Worm (Caenorhabditis elegans): ENCODE results near the gene Y37D8A.5.
A peak's percentile ranks its signal among the peaks of the same experiment; 100 is the strongest.

Gene Y37D8A.5

DNA sequence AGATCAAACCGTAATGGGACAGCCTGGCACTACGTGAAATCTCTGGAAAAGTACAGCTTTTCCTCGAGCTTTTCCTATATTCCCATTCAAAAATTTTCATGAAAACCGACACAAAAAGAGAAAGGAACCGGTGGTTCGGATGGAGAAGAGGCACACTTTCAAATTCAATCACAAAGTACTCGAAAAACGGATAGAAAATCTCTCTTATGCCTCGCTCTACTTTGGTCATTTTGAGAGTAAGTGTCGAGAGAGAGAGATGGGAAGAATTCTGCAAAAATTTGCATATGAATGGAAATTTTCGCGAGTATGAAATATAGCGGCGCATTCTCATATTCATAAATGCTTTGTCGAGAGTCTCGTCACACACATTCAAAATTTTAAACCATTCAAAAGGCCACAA, 37.5 kb upstream of the Y37D8A.5 start:
- no peak for TF ChIP-seq Y56A3A.18 (GFP tag; IDR thresholded peaks at IDR 0.05)
- no peak for TF ChIP-seq hmg-20 (GFP tag; IDR thresholded peaks at IDR 0.05)
- TF ChIP-seq rcor-1 (GFP tag; IDR thresholded peaks at IDR 0.05), result no peak
- TF ChIP-seq dpl-1 (GFP tag; optimal IDR thresholded peaks at IDR 0.05), result no peak

DNA sequence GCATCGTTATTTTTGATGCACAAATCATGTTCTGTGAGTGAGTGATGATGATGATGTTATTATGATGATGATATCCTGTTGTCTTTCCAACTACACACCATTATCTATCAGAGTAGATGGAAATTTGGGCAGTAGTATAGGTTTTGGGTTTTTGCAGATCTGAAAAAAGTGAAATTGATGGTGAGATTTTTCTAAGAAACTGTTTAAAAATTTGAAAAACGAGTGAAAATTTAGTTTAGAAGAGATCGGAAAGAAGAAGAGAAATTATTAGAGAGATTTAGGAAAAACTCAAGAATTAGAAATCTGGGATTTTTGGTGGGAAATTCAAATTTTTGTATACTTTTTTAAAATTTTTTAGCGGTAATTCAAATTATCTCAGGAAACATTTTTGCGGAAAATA, 36.3 kb upstream of the Y37D8A.5 start, which contains the start of the genes Y37D8A.29 and unc-71:
Gene Y37D8A.29, minus strand, starts transcription at position 101 of the 400 bp plus-strand sequence.
Gene unc-71, minus strand, starts transcription at position 159 of the 400 bp plus-strand sequence.
- TF ChIP-seq madf-3 (GFP tag; IDR thresholded peaks at IDR 0.05), result no peak
- no peak for TF ChIP-seq ceh-100 (GFP tag; IDR thresholded peaks at IDR 0.05)
- no peak for TF ChIP-seq F57C9.4 (tag; optimal IDR thresholded peaks at IDR 0.05)
- no peak for TF ChIP-seq hsf-1 (GFP tag; IDR thresholded peaks at IDR 0.05)
- TF ChIP-seq atf-7 (tag; optimal IDR thresholded peaks at IDR 0.05), result no peak
- no peak for TF ChIP-seq F39B2.1 (GFP tag; IDR thresholded peaks at IDR 0.05)
- no peak for TF ChIP-seq F23B12.7 (tag; optimal IDR thresholded peaks at IDR 0.05; ENCODE audit: insufficient read depth)
- TF ChIP-seq ceh-79 (tag; optimal IDR thresholded peaks at IDR 0.05), result no peak
- TF ChIP-seq nhr-90 (tag; optimal IDR thresholded peaks at IDR 0.05), result no peak
- no peak for TF ChIP-seq pha-4 (tag; optimal IDR thresholded peaks at IDR 0.05)
- TF ChIP-seq hlh-26 (GFP tag; conservative IDR thresholded peaks at IDR 0.05), result no peak
- no peak for TF ChIP-seq C06A6.2 (GFP tag; conservative IDR thresholded peaks at IDR 0.05)
- no peak for TF ChIP-seq F10E7.11 (tag; optimal IDR thresholded peaks at IDR 0.05)
- no peak for TF ChIP-seq gei-17 (GFP tag; optimal IDR thresholded peaks at IDR 0.05)
- no peak for TF ChIP-seq F55B11.4 (tag; optimal IDR thresholded peaks at IDR 0.05; ENCODE audit: borderline replicate concordance, insufficient read depth)
- no peak for TF ChIP-seq dox-1 (GFP tag; IDR thresholded peaks at IDR 0.05)
- TF ChIP-seq F49E8.2 (tag; optimal IDR thresholded peaks at IDR 0.05; ENCODE audit: insufficient read depth), result no peak
- no peak for TF ChIP-seq fkh-3 (tag; optimal IDR thresholded peaks at IDR 0.05)
- TF ChIP-seq nfya-1 (tag; optimal IDR thresholded peaks at IDR 0.05; ENCODE audit: borderline replicate concordance, insufficient read depth), result no peak

DNA sequence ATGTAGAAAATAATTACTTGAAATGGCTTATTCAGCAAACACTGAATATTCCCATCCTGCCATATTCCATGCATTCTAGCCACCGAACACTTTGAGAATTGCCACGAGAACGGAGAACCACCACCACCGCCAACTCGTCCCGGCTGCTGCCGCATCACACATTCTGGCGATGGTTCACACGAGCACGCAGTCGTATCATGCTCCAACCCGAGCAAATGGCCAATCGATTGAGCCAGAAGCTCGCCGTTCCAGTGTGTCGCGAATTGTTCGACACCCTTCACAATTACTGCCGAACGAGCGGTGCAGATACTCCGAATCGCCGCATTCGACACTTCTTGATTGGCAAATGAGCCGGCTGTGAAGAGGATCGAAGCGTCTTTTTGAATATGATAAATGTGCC, 29.9 kb upstream of the Y37D8A.5 start:
- TF ChIP-seq snpc-1.3 (tag; optimal IDR thresholded peaks at IDR 0.05; ENCODE audit: insufficient read depth) (no peak), zfh-2 (GFP tag; conservative IDR thresholded peaks at IDR 0.05) (peak; percentile 66), Y67H2A.10 (GFP tag; conservative IDR thresholded peaks at IDR 0.05) (no peak), bed-1 (GFP tag; IDR thresholded peaks at IDR 0.05) (0 out of 2 replicates have a peak, but pooled peaks have one; percentile 67), F39B2.1 (GFP tag; IDR thresholded peaks at IDR 0.05) (no peak), madf-6 (GFP tag; IDR thresholded peaks at IDR 0.05) (no peak), pha-4 (tag; optimal IDR thresholded peaks at IDR 0.05) (no peak), attf-5 (GFP tag; optimal IDR thresholded peaks at IDR 0.05) (no peak), F10E7.11 (tag; optimal IDR thresholded peaks at IDR 0.05) (no peak), ztf-22 (GFP tag; optimal IDR thresholded peaks at IDR 0.05) (no peak), attf-6 (GFP tag; IDR thresholded peaks at IDR 0.05) (no peak), ets-4 (GFP tag; optimal IDR thresholded peaks at IDR 0.05) (no peak), Y95B8A.8 (GFP tag; IDR thresholded peaks at IDR 0.05) (no peak), tbp1 (GFP tag; optimal IDR thresholded peaks at IDR 0.05) (no peak)

DNA sequence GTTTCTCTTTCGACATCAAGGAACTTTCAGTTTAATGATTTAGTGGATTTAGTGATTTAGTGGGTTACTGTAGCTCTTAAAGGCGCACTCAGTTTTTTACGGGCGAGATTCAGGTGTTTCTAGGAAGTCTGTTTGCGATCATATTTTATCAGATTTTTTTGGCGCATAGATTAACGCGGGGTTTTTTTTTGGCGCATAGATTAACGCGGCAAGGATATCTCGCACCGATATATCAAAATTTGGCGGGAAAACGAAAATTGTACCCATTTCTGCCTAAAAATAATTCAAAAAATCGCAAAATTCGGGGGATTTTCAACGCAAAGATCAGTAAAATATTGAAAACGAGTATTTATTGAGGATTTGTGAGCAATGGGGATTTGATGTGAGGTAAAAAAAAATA, 25.4 kb upstream of the Y37D8A.5 start:
- TF ChIP-seq nfya-1 (tag; optimal IDR thresholded peaks at IDR 0.05; ENCODE audit: borderline replicate concordance, insufficient read depth) (no peak), die-1 (tag; optimal IDR thresholded peaks at IDR 0.05) (no peak), ceh-91 (GFP tag; IDR thresholded peaks at IDR 0.05) (peak; percentile 61), hmg-1.2 (GFP tag; IDR thresholded peaks at IDR 0.05) (0 out of 2 replicates have a peak, but pooled peaks have one; percentile 13), efl-1 (GFP tag; optimal IDR thresholded peaks at IDR 0.05) (peak; percentile 77), D2030.7 (GFP tag; IDR thresholded peaks at IDR 0.05) (peak; percentile 53; the same call in 1 of the 2 replicates), ztf-22 (GFP tag; optimal IDR thresholded peaks at IDR 0.05) (no peak), somi-1 (GFP tag; optimal IDR thresholded peaks at IDR 0.05) (no peak), xnd-1 (tag; optimal IDR thresholded peaks at IDR 0.05) (peak; percentile 64), let-607 (tag; optimal IDR thresholded peaks at IDR 0.05) (no peak), madf-6 (GFP tag; IDR thresholded peaks at IDR 0.05) (peak; percentile 78), unc-62 (GFP tag; optimal IDR thresholded peaks at IDR 0.05) (no peak), him-1 (tag; optimal IDR thresholded peaks at IDR 0.05) (peak; percentile 37)
